Fruit fly (Drosophila melanogaster): ENCODE data around the gene Cox11.

Cox11 gene

DNA sequence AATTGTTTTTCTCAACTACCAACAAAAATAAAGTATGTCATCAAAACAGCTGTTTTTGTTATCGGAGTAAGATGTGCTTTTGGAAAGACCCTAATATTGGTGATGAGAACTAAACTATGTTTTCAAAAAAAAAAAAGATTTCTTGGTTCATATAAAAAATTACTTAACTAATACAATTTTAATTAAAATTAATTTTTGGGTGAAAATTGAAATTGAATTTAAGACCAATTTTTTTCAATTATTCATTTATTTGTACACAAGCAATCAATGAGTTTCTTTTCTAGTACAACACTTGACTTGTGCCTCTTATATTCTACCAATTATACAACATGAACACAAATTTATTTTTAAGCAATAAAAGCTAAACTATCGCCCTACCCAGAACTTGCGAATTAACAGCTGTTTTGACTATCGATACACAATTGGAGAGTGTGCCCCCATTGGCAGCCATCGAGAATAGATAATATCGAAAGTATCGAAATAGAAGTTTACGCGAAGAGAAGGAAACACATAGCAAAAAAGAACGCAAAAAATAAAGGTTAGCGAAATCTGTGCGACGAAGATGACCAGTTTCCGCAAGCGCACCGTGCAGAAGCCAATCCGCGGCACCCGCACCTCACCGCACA is 2.8 kb upstream of the Cox11 start, which contains the start of the genes Vps52 and Elp4:
Gene Vps52, minus strand, starts transcription at position 51 of the 626 bp plus-strand sequence.
Gene Elp4, plus strand, starts transcription at position 292 of the 626 bp plus-strand sequence.
- TF ChIP-seq CG11902 (GFP tag; optimal IDR thresholded peaks at IDR 0.05) (peak; percentile 55), CG34406 (GFP tag; optimal IDR thresholded peaks at IDR 0.05) (peak; percentile 74), CG3032 (tag; optimal IDR thresholded peaks at IDR 0.05) (peak; percentile 80), dac (GFP tag; optimal IDR thresholded peaks at IDR 0.05) (no peak), acj6 (GFP tag; optimal IDR thresholded peaks at IDR 0.05) (no peak), CG11294 (GFP tag; IDR thresholded peaks at IDR 0.05) (peak; percentile 29; the same call in 1 of the 2 replicates), CG31627 (GFP tag; optimal IDR thresholded peaks at IDR 0.05) (peak; percentile 73), fkh (GFP tag; optimal IDR thresholded peaks at IDR 0.05) (peak; percentile 23), cyc (GFP tag; optimal IDR thresholded peaks at IDR 0.05) (peak; percentile 63), Sox102F (GFP tag; optimal IDR thresholded peaks at IDR 0.05) (no peak), CG7368 (GFP tag; optimal IDR thresholded peaks at IDR 0.05) (peak; percentile 1), spab (GFP tag; optimal IDR thresholded peaks at IDR 0.05) (no peak), svp (GFP tag) (no peak), fd59A (GFP tag; optimal IDR thresholded peaks at IDR 0.05) (no peak), Gug (GFP tag; IDR thresholded peaks at IDR 0.05) (peak; percentile 60), OdsH (GFP tag; optimal IDR thresholded peaks at IDR 0.05) (no peak), CG10669 (GFP tag; optimal IDR thresholded peaks at IDR 0.05) (no peak), Lpt (GFP tag; optimal IDR thresholded peaks at IDR 0.05) (peak; percentile 55), CG3919 (GFP tag; optimal IDR thresholded peaks at IDR 0.05) (no peak), fd85E (GFP tag; optimal IDR thresholded peaks at IDR 0.05) (no peak), CG9139 (GFP tag; optimal IDR thresholded peaks at IDR 0.05) (no peak), dsx (GFP tag; optimal IDR thresholded peaks at IDR 0.05; ENCODE audit: poor library complexity, severe bottlenecking) (no peak), CG1621 (tag; optimal IDR thresholded peaks at IDR 0.05) (peak; percentile 14), esn (GFP tag; optimal IDR thresholded peaks at IDR 0.05) (peak; percentile 77), CG8119 (GFP tag; IDR thresholded peaks at IDR 0.05) (peak; percentile 55; the same call in 2 of the 3 replicates), CG15336 (GFP tag; IDR thresholded peaks at IDR 0.05) (peak; percentile 28; the same call in 1 of the 2 replicates), Ets96B (tag; optimal IDR thresholded peaks at IDR 0.05) (peak; percentile 62), Hr38 (GFP tag; optimal IDR thresholded peaks at IDR 0.05) (no peak), CG16779 (tag; optimal IDR thresholded peaks at IDR 0.05) (no peak), Sox15 (GFP tag; optimal IDR thresholded peaks at IDR 0.05) (peak; percentile 67), Eip78C (GFP tag) (no peak), Blimp-1 (GFP tag; optimal IDR thresholded peaks at IDR 0.05) (no peak), lz (GFP tag; optimal IDR thresholded peaks at IDR 0.05) (peak; percentile 72), CG6792 (GFP tag; optimal IDR thresholded peaks at IDR 0.05) (no peak), CG4318 (GFP tag; optimal IDR thresholded peaks at IDR 0.05) (no peak), CG32006 (GFP tag; optimal IDR thresholded peaks at IDR 0.05) (no peak), topi (GFP tag; optimal IDR thresholded peaks at IDR 0.05) (no peak), CG6163 (GFP tag; IDR thresholded peaks at IDR 0.05) (peak; percentile 55; the same call in 2 of the 3 replicates), CG8632 (GFP tag; optimal IDR thresholded peaks at IDR 0.05) (peak; percentile 55), CG8319 (GFP tag; optimal IDR thresholded peaks at IDR 0.05) (peak; percentile 24)

dm6 chr2L:5525723-5526122 is 1.0 kb upstream of the Cox11 start, which contains the start of gene Cap-D3:
Cap-D3 (plus strand) TSS chr2L:5525905.
- TF ChIP-seq eg (GFP tag; IDR thresholded peaks at IDR 0.05): no peak
- TF ChIP-seq net (GFP tag; optimal IDR thresholded peaks at IDR 0.05): no peak
- TF ChIP-seq fkh (GFP tag; optimal IDR thresholded peaks at IDR 0.05): peak; percentile 86
- no peak for TF ChIP-seq CG31627 (GFP tag; optimal IDR thresholded peaks at IDR 0.05)
- no peak for TF ChIP-seq cyc (GFP tag; optimal IDR thresholded peaks at IDR 0.05)
